Worm (Caenorhabditis elegans) whole organism, late embryonic: ENCODE data around the gene tag-321.

Source experiments
- C08G9.2 ChIP-seq: sonication (generic microtip); optimal IDR thresholded peaks from 2 replicates; lab custom pipeline; 2016; ENCODE audit warnings: mild to moderate bottlenecking, missing genetic modification characterization, moderate library complexity, missing compliant biosample characterization
- C38D4.7 ChIP-seq: fragments of 200-800 bp; sonication (Bioruptor generic); optimal IDR thresholded peaks from 2 replicates; lab custom pipeline; 2018; ENCODE audit warnings: mild to moderate bottlenecking, missing genetic modification characterization, moderate library complexity, missing compliant biosample characterization
- K02D7.2 ChIP-seq: sonication (generic microtip); optimal IDR thresholded peaks from 2 replicates; lab custom pipeline; 2017; ENCODE audit warnings: mild to moderate bottlenecking, missing genetic modification characterization, missing compliant biosample characterization
- K09A11.1 ChIP-seq: sonication (generic microtip); optimal IDR thresholded peaks from 2 replicates; lab custom pipeline; 2017; ENCODE audit warnings: antibody characterized with exemption, mild to moderate bottlenecking, missing genetic modification characterization, missing compliant biosample characterization; ENCODE audit not compliant: insufficient read depth
- ama-1 ChIP-seq: fragments of 150-350 bp; optimal IDR thresholded peaks from 2 replicates; lab custom pipeline; 2014
- ceh-14 ChIP-seq: sonication (generic microtip); optimal IDR thresholded peaks from 2 replicates; lab custom pipeline; 2016; ENCODE audit warnings: missing genotype, missing genetic modification characterization, missing compliant biosample characterization
- ceh-18 ChIP-seq: sonication (generic microtip); optimal IDR thresholded peaks from 2 replicates; lab custom pipeline; 2016; ENCODE audit warnings: missing genetic modification characterization, missing compliant biosample characterization
- ceh-19 ChIP-seq: fragments of 200-800 bp; sonication (Bioruptor generic); optimal IDR thresholded peaks from 2 replicates; lab custom pipeline; 2018; ENCODE audit warnings: mild to moderate bottlenecking, missing genetic modification characterization, missing compliant biosample characterization
- ceh-30 ChIP-seq: fragments of 150-350 bp; optimal IDR thresholded peaks from 2 replicates; lab custom pipeline; 2014; ENCODE audit warnings: missing biosample characterization, missing genetic modification characterization
- ceh-34 ChIP-seq: sonication (generic microtip); optimal IDR thresholded peaks from 2 replicates; lab custom pipeline; 2016; ENCODE audit warnings: mild to moderate bottlenecking, missing genetic modification characterization, missing compliant biosample characterization
- ceh-48 ChIP-seq: sonication (generic microtip); optimal IDR thresholded peaks from 2 replicates; lab custom pipeline; 2016; ENCODE audit warnings: missing genetic modification characterization, inconsistent platforms, missing compliant biosample characterization
- ceh-6 ChIP-seq: fragments of 200-800 bp; sonication (Bioruptor generic); optimal IDR thresholded peaks from 2 replicates; lab custom pipeline; 2018; ENCODE audit warnings: mild to moderate bottlenecking, missing genetic modification characterization, missing compliant biosample characterization
- ceh-9 ChIP-seq: sonication (generic microtip); optimal IDR thresholded peaks from 2 replicates; lab custom pipeline; 2016; ENCODE audit warnings: mild to moderate bottlenecking, missing genetic modification characterization, inconsistent platforms, missing compliant biosample characterization
- che-1 ChIP-seq: sonication (generic microtip); optimal IDR thresholded peaks from 2 replicates; lab custom pipeline; 2016; ENCODE audit warnings: mild to moderate bottlenecking, missing genetic modification characterization, missing compliant biosample characterization
- dmd-4 ChIP-seq: sonication (generic microtip); optimal IDR thresholded peaks from 2 replicates; lab custom pipeline; 2016; ENCODE audit warnings: borderline replicate concordance, missing genetic modification characterization, missing compliant biosample characterization
- elt-4 ChIP-seq: sonication (generic microtip); optimal IDR thresholded peaks from 2 replicates; lab custom pipeline; 2016; ENCODE audit warnings: missing genetic modification characterization, missing compliant biosample characterization
- eyg-1 ChIP-seq: sonication (generic microtip); optimal IDR thresholded peaks from 2 replicates; lab custom pipeline; 2016; ENCODE audit warnings: missing genotype, missing genetic modification characterization, missing compliant biosample characterization
- fkh-10 ChIP-seq: fragments of 150-350 bp; optimal IDR thresholded peaks from 2 replicates; lab custom pipeline; 2014; ENCODE audit warnings: missing biosample characterization, missing genetic modification reagents, missing genetic modification characterization
- gmeb-2 ChIP-seq: sonication (generic microtip); optimal IDR thresholded peaks from 2 replicates; lab custom pipeline; 2016; ENCODE audit warnings: missing genetic modification characterization, inconsistent platforms, missing compliant biosample characterization
- hlh-15 ChIP-seq: sonication (generic microtip); optimal IDR thresholded peaks from 2 replicates; lab custom pipeline; 2016; ENCODE audit warnings: missing genetic modification characterization, missing compliant biosample characterization
- hlh-30 ChIP-seq: sonication (generic microtip); optimal IDR thresholded peaks from 2 replicates; lab custom pipeline; 2017; ENCODE audit warnings: antibody characterized with exemption, missing genetic modification characterization, missing compliant biosample characterization; ENCODE audit not compliant: insufficient read depth
- hlh-6 ChIP-seq: sonication (generic microtip); optimal IDR thresholded peaks from 2 replicates; lab custom pipeline; 2016; ENCODE audit warnings: missing genotype, missing genetic modification characterization, missing compliant biosample characterization
- lim-6 ChIP-seq: sonication (generic microtip); optimal IDR thresholded peaks from 2 replicates; lab custom pipeline; 2016; ENCODE audit warnings: missing genetic modification characterization, missing compliant biosample characterization
- lin-11 ChIP-seq: fragments of 200-800 bp; sonication (Bioruptor generic); optimal IDR thresholded peaks from 2 replicates; lab custom pipeline; 2018; ENCODE audit warnings: mild to moderate bottlenecking, missing genetic modification characterization, missing compliant biosample characterization
- mec-3 ChIP-seq: sonication (generic microtip); optimal IDR thresholded peaks from 2 replicates; lab custom pipeline; 2016; ENCODE audit warnings: borderline replicate concordance, missing genetic modification characterization, missing compliant biosample characterization
- nfya-1 ChIP-seq: sonication (generic microtip); optimal IDR thresholded peaks from 2 replicates; lab custom pipeline; 2017; ENCODE audit warnings: missing genetic modification characterization, mild to moderate bottlenecking, missing compliant biosample characterization, antibody characterized with exemption, moderate library complexity
- npax-4 ChIP-seq: sonication (generic microtip); optimal IDR thresholded peaks from 2 replicates; lab custom pipeline; 2016; ENCODE audit warnings: missing genetic modification characterization, missing compliant biosample characterization
- pag-3 ChIP-seq: sonication (generic microtip); optimal IDR thresholded peaks from 2 replicates; lab custom pipeline; 2016; ENCODE audit warnings: missing compliant biosample characterization, missing genetic modification characterization, borderline replicate concordance
- pax-1 ChIP-seq: fragments of 150-350 bp; optimal IDR thresholded peaks from 2 replicates; lab custom pipeline; 2014; ENCODE audit warnings: missing biosample characterization, missing genetic modification characterization
- pha-2 ChIP-seq: sonication (generic microtip); optimal IDR thresholded peaks from 2 replicates; lab custom pipeline; 2017; ENCODE audit warnings: mild to moderate bottlenecking, missing genetic modification characterization, missing compliant biosample characterization
- pqm-1 ChIP-seq: sonication (generic microtip); optimal IDR thresholded peaks from 2 replicates; lab custom pipeline; 2016; ENCODE audit warnings: missing genetic modification characterization, missing compliant biosample characterization
- sox-4 ChIP-seq: sonication (generic microtip); optimal IDR thresholded peaks from 2 replicates; lab custom pipeline; 2017; ENCODE audit warnings: mild to moderate bottlenecking, missing genetic modification characterization, inconsistent platforms, missing compliant biosample characterization
- ttx-3 ChIP-seq: sonication (generic microtip); optimal IDR thresholded peaks from 2 replicates; lab custom pipeline; 2016; ENCODE audit warnings: missing genetic modification reagents, missing genetic modification characterization, missing compliant biosample characterization
- unc-42 ChIP-seq: sonication (generic microtip); optimal IDR thresholded peaks from 2 replicates; lab custom pipeline; 2016; ENCODE audit warnings: missing genotype, missing genetic modification characterization, missing compliant biosample characterization
- unc-55 ChIP-seq: sonication (generic microtip); optimal IDR thresholded peaks from 2 replicates; lab custom pipeline; 2017; ENCODE audit warnings: missing biosample characterization, missing genetic modification reagents, missing genetic modification characterization
- ztf-16 ChIP-seq: sonication (generic microtip); optimal IDR thresholded peaks from 2 replicates; lab custom pipeline; 2017; ENCODE audit warnings: missing genetic modification characterization, missing compliant biosample characterization

Gene tag-321

DNA sequence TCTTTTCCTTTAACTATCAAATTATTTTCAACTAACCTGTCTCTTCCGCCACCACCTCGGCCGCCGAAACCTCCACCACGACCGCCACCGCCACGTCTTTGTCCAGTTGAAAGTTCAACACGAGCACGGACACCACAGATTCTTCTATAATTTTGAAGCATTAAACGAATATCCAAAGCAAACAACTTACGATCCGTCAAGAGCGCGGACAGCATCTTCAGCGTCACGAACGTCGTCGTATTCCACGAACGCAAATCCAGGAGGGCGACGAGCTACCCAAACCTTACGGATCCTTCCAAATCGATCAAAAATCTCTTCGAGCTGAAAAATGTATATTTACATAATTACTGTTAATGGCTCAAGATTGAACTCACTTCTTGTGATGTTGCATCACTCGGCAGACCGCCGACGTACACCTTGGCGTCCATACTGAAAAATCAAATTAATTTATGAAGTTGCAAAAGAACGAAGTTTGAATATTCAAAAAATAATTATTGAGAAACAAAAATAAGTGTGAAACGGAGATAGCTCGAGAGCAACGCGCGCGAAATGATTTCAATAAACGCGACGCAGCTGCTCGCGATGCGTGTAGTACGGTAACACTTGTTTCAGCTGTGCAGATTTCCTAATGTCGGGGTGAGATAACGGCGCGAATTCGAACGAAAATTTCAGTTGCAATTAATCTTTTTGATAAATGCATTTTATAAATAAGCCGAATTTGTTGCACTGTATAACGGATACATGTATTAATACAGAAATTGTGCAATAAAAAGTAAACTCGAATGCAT lies 7.3 kb upstream of the tag-321 start, which contains the start of gene rsp-6 (continued):
- TF ChIP-seq npax-4 (tag; lab: Kevin White, UChicago): no peak
- TF ChIP-seq sox-4 (tag; lab: Kevin White, UChicago): no peak
- TF ChIP-seq pqm-1 (tag; lab: Kevin White, UChicago): no peak
- TF ChIP-seq ceh-30 (tag; lab: Kevin White, UChicago): no peak
- TF ChIP-seq che-1 (tag; lab: Kevin White, UChicago): no peak
- TF ChIP-seq eyg-1 (tag; lab: Kevin White, UChicago): no peak
- no peak for TF ChIP-seq gmeb-2 (tag; lab: Kevin White, UChicago)
- TF ChIP-seq mec-3 (tag; lab: Kevin White, UChicago): no peak
- TF ChIP-seq hlh-30: peak; percentile 25
- no peak for TF ChIP-seq lim-6
- TF ChIP-seq pax-1 (tag; lab: Kevin White, UChicago): no peak
- TF ChIP-seq lin-11 (tag; lab: Kevin White, UChicago): no peak
- TF ChIP-seq ceh-9 (tag; lab: Kevin White, UChicago): no peak
- TF ChIP-seq K09A11.1 (tag; lab: Kevin White, UChicago): no peak
- no peak for TF ChIP-seq pag-3 (tag; lab: Kevin White, UChicago)
- TF ChIP-seq unc-55: peak; percentile 83
- no peak for TF ChIP-seq dmd-4 (tag; lab: Kevin White, UChicago)
- TF ChIP-seq, all 69 proteins: peak for 14

DNA sequence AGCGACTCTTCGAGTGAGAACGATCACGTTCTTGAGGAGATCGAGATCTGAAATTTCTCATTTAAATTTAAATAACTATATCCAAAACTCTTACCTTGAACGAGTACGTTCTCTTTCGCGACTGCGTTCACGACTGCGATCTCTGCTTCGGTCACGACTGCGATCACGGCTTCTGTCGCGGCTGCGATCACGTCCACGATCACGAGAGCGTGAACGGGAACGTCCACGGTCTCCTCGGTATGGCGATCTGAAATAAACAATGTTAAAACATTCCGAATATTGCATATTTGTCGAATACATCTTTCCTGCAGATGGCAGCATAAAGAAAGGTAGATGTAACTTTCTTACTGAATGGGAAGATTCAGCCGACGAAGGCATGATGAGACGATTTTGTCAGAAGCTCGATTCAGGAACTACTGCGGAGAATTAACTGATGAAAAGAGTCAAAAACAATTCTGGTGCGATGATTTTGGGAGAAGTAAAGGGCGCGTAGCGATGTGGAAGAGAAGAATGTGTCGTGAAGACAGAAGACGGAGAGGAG lies 6.6 kb upstream of the tag-321 start:
- TF ChIP-seq hlh-6 (tag; lab: Kevin White, UChicago): peak; percentile 10
- no peak for TF ChIP-seq fkh-10 (GFP tag; lab: Kevin White, UChicago)

DNA sequence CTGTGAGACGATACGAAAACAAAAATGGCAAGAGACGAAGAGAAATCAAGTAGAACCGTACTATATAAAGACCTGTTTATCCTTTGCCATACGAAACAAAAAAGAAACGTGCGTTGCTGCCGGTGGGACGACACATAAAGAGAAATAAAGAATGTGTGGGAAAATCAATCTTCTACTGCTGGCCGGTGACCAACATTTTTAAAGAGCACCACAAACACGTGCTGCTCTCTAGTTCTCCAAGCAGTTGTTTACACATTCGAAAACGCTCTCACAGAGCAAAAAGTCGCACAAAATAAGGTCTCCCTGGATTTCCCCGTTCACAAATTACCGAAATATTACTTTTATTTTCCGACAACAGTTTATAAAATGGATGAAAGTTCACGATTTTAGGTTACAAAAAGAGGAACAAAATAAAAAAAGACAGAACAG lies 5.9 kb upstream of the tag-321 start, which contains the start of gene imp-3:
imp-3 (minus strand) TSS at position 93 of the 429 bp plus-strand sequence.
- peak; percentile 54 for TF ChIP-seq ama-1 (lab: Kevin White, UChicago)
- TF ChIP-seq ceh-19 (GFP tag; lab: Kevin White, UChicago): no peak
- TF ChIP-seq hlh-30: peak; percentile 12
- TF ChIP-seq lin-11 (tag; lab: Kevin White, UChicago): peak; percentile 5
- peak; percentile 22 for TF ChIP-seq ceh-48 (tag; lab: Kevin White, UChicago)
- TF ChIP-seq nfya-1 (tag; lab: Kevin White, UChicago): no peak
- peak; percentile 1 for TF ChIP-seq ceh-34 (tag; lab: Kevin White, UChicago)
- TF ChIP-seq che-1 (tag; lab: Kevin White, UChicago): no peak

DNA sequence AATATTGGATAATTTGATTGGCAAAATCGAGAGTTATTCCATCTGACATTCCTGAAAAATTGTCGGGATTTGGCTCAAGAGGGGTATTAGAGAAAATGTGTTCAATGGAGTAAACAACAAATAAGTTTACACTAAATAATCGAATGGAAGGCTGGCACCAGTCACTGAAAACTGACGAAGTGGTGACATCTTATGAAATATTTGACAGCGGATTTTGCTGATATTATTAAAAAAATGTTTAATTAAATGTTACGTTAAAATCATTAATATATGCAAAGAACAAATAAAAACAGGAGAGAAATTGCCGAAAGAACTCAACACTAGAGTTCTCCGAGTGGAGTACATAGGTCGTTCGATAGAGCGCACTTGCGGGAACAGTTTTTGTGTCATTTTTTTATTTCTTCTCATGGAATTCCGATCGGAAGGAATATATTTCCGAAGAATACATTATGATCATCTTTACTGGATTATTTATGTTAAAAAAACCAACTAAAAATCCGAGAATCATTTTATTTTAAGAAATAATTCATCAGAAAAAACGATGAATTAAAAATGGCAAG lies 1.9 kb upstream of the tag-321 start, which contains the start of gene tag-322:
tag-322 (minus strand) TSS at position 51 of the 560 bp plus-strand sequence.
- TF ChIP-seq unc-55 (peak; percentile 1), ttx-3 (tag; lab: Kevin White, UChicago) (no peak), nfya-1 (tag; lab: Kevin White, UChicago) (peak; percentile 31), ceh-18 (no peak), eyg-1 (tag; lab: Kevin White, UChicago) (no peak), ztf-16 (tag; lab: Kevin White, UChicago) (no peak)

DNA sequence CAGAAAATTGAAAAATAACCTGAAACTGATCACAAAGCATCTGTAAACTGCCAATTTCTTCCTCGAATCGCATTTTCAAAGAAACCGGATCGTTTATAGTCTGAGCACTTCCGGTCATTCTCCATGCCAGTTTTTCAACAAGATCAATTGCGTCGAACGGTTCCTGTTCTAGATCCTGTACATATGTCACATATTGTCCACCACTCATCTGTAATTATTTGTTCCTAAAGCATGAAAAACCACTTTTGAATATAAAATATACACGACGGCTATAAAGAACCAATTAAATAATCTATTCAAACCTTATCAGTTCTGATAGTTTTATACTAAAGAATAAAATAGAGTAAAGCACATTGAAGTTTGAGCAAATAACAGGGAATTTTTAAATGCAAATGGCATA lies 1.4 kb downstream of the tag-321 start, which contains the start of gene sec-10:
sec-10 (minus strand) TSS at position 208 of the 400 bp plus-strand sequence.
- TF ChIP-seq elt-4 (tag; lab: Kevin White, UChicago) (no peak), C08G9.2 (no peak), ztf-16 (tag; lab: Kevin White, UChicago) (no peak), ceh-30 (tag; lab: Kevin White, UChicago) (no peak), unc-42 (tag; lab: Kevin White, UChicago) (no peak), pag-3 (tag; lab: Kevin White, UChicago) (no peak), ceh-14 (tag; lab: Kevin White, UChicago) (no peak), ceh-6 (GFP tag; lab: Kevin White, UChicago) (no peak), pha-2 (tag; lab: Kevin White, UChicago) (no peak), K09A11.1 (tag; lab: Kevin White, UChicago) (no peak), dmd-4 (tag; lab: Kevin White, UChicago) (no peak), C38D4.7 (GFP tag; lab: Kevin White, UChicago) (no peak), ceh-18 (no peak), K02D7.2 (no peak), hlh-15 (tag; lab: Kevin White, UChicago) (no peak)
